Fruit fly (Drosophila melanogaster) Kc167 (cell line): ENCODE results near the gene CG32647.

Source experiments
- Myc ChIP-seq: fragments of >200 bp; optimal IDR thresholded peaks from 2 replicates; lab custom pipeline; 2017; ENCODE audit warnings: missing external identifiers
- Sin3A ChIP-seq: fragments of >200 bp; optimal IDR thresholded peaks from 2 replicates; lab custom pipeline; 2018; ENCODE audit warnings: missing external identifiers
- h ChIP-seq: fragments of >200 bp; optimal IDR thresholded peaks from 3 replicates; lab custom pipeline; 2018; ENCODE audit warnings: missing external identifiers
- psq ChIP-seq: fragments of >200 bp; optimal IDR thresholded peaks from 2 replicates; lab custom pipeline; 2017; ENCODE audit warnings: missing external identifiers
- ttk ChIP-seq: sonication (Bioruptor generic); optimal IDR thresholded peaks from 2 replicates; lab custom pipeline; 2017; ENCODE audit warnings: missing external identifiers

DNA sequence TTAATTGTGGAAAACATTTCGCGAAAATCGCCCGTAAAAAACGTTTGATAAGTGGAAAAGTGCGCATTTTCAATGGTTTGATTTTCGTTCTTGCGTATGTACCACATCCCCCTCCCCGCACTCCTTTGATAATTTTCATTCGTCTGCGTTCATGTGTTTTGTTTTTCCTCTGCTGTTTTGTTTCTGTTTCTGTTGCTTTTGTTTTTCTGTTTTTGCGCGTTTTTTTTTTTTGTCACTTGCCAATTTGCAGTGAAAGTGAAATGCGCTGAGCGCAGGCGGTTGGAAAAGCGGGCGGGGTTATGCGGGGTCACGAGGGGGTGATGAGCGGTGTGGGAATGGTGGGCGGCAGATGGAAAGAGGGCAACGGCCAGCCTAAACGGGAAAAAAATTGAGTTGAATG is 41.5 kb downstream of the CG32647 start:
- no peak for TF ChIP-seq psq
- no peak for TF ChIP-seq h (lab: Kevin White, UChicago)
- no peak for TF ChIP-seq Sin3A (lab: Kevin White, UChicago)
- TF ChIP-seq ttk, result no peak
- TF ChIP-seq Myc (lab: Kevin White, UChicago), result no peak
